Worm (Caenorhabditis elegans): ENCODE measurements around the gene C44B12.9.

DNA sequence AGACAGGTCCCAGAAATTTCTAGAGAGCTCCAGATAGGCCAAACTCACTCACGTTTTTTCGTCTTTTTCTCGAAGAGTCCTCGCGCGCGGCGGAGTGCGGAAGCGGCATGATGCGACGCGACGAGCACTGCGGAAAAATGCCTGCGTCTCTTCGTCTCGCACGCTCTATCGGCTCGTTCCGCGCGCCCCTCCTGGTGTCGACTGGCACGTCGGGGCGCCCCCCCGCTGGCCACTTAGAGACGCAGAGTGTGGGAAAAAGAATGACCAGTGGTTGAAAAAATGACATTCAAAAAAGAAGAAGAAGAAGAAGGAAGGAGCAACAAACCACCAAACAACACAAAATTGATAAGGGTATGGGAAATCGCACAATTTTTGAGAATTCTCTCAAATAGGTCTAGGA, 37.0 kb downstream of the C44B12.9 start, which contains the start of gene znf-782:
- TF ChIP-seq lsy-2 (tag; optimal IDR thresholded peaks at IDR 0.05) = no peak
- no peak for TF ChIP-seq lin-35 (GFP tag; optimal IDR thresholded peaks at IDR 0.05)
- TF ChIP-seq fkh-8 (tag; optimal IDR thresholded peaks at IDR 0.05) = no peak
- no peak for TF ChIP-seq mdl-1 (tag; optimal IDR thresholded peaks at IDR 0.05)
- no peak for TF ChIP-seq nhr-11 (tag; optimal IDR thresholded peaks at IDR 0.05)
